Fruit fly (Drosophila melanogaster): Measurements from ENCODE around the gene CG14427.
A peak's percentile ranks its signal among the peaks of the same experiment; 100 is the strongest.

CG14427 gene

dm6 chrX:6996965-6997652 is 43.3 kb upstream of the CG14427 start:
- TF ChIP-seq cnc (optimal IDR thresholded peaks at IDR 0.05) = no peak
- no peak for TF ChIP-seq CG7101 (tag; optimal IDR thresholded peaks at IDR 0.05)
- no peak for TF ChIP-seq bab1 (GFP tag; optimal IDR thresholded peaks at IDR 0.05)
- no peak for TF ChIP-seq CG11617 (GFP tag; optimal IDR thresholded peaks at IDR 0.05)
- no peak for TF ChIP-seq pad (GFP tag; optimal IDR thresholded peaks at IDR 0.05)
- TF ChIP-seq CG5204 (GFP tag; optimal IDR thresholded peaks at IDR 0.05) = no peak
- TF ChIP-seq CG12768 (GFP tag; optimal IDR thresholded peaks at IDR 0.05) = no peak
- TF ChIP-seq Mnt (GFP tag; optimal IDR thresholded peaks at IDR 0.05) = no peak
- TF ChIP-seq toe (GFP tag; optimal IDR thresholded peaks at IDR 0.05) = no peak
- no peak for TF ChIP-seq ovo (GFP tag; optimal IDR thresholded peaks at IDR 0.05)
- no peak for TF ChIP-seq CG1620 (GFP tag; optimal IDR thresholded peaks at IDR 0.05)
- no peak for TF ChIP-seq cic (GFP tag; optimal IDR thresholded peaks at IDR 0.05)
- no peak for TF ChIP-seq tj (GFP tag; optimal IDR thresholded peaks at IDR 0.05)
- TF ChIP-seq CG33017 (tag; optimal IDR thresholded peaks at IDR 0.05) = no peak
- TF ChIP-seq CG14711 (tag; optimal IDR thresholded peaks at IDR 0.05) = no peak
- TF ChIP-seq CG7045 (GFP tag; optimal IDR thresholded peaks at IDR 0.05) = no peak
- TF ChIP-seq kay (GFP tag; ENCODE audit: borderline replicate concordance) = no peak

DNA sequence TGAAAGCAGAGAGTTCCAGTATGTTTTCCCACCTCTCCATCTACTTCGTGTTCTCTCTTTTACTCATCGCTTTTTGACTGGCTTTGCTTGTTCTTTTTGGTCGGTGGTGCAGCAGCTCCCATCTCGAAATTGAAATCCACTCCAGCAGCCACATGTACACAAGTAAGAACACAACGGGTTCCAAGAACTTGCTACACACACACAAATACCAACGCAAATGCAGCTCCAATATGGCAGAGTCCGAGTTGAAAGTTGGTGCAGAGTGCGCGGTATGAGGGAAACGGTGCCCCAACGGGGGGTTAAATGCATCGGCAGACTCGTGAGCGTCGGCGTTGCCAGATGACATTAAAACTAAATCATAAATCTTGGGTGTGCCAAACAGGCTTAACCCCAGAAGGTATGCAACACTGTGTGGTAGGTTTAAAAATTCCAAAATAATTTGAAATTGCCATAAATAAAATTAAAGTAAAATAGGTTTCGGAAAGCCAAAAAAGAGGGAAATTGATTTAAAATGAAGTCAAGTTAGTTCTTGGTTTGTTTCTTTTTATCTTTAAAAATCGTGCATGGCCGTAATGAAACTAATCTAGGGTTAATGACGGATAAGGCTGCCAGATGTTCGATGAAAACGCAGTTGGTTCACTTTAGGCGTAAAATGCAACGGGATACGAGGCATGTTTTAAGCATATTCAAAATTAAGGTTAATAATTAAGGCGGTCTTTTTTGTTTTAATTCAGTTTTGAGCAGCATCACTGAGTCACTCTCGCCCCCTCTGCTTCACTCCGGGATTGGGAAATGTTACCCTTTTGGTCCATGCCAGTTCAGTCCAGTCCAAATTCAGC is 42.5 kb upstream of the CG14427 start:
- no peak for TF ChIP-seq toe (GFP tag; optimal IDR thresholded peaks at IDR 0.05)
- no peak for TF ChIP-seq CG12768 (GFP tag; optimal IDR thresholded peaks at IDR 0.05)
- peak; percentile 50 for TF ChIP-seq CG5204 (GFP tag; optimal IDR thresholded peaks at IDR 0.05)
- TF ChIP-seq pad (GFP tag; optimal IDR thresholded peaks at IDR 0.05) = no peak
- TF ChIP-seq bab1 (GFP tag; optimal IDR thresholded peaks at IDR 0.05) = peak; percentile 55
- peak; percentile 50 for TF ChIP-seq CG14711 (tag; optimal IDR thresholded peaks at IDR 0.05)
- no peak for TF ChIP-seq Clk (GFP tag; optimal IDR thresholded peaks at IDR 0.05)
- TF ChIP-seq CG11617 (GFP tag; optimal IDR thresholded peaks at IDR 0.05) = peak; percentile 8
- no peak for TF ChIP-seq cnc (optimal IDR thresholded peaks at IDR 0.05)
- no peak for TF ChIP-seq cic (GFP tag; optimal IDR thresholded peaks at IDR 0.05)
- TF ChIP-seq CG1620 (GFP tag; optimal IDR thresholded peaks at IDR 0.05) = peak; percentile 29

dm6 chrX:6998492-6998852 is 41.9 kb upstream of the CG14427 start, which contains the start of gene Inx2:
Gene Inx2 (plus strand): TSS chrX:6998672.
- no peak for TF ChIP-seq CG11617 (GFP tag; optimal IDR thresholded peaks at IDR 0.05)
- no peak for TF ChIP-seq CG33017 (tag; optimal IDR thresholded peaks at IDR 0.05)
- TF ChIP-seq tj (GFP tag; optimal IDR thresholded peaks at IDR 0.05) = peak; percentile 93
- peak; percentile 31 for TF ChIP-seq CG1620 (GFP tag; optimal IDR thresholded peaks at IDR 0.05)
- peak; percentile 69 for TF ChIP-seq ovo (GFP tag; optimal IDR thresholded peaks at IDR 0.05)
- peak; percentile 89 for TF ChIP-seq Mnt (GFP tag; optimal IDR thresholded peaks at IDR 0.05)
- TF ChIP-seq toe (GFP tag; optimal IDR thresholded peaks at IDR 0.05) = no peak
- peak; percentile 38 for TF ChIP-seq CG12768 (GFP tag; optimal IDR thresholded peaks at IDR 0.05)
- TF ChIP-seq CG7101 (tag; optimal IDR thresholded peaks at IDR 0.05) = peak; percentile 71
- no peak for TF ChIP-seq CG7045 (GFP tag; optimal IDR thresholded peaks at IDR 0.05)
- TF ChIP-seq Clk (GFP tag; optimal IDR thresholded peaks at IDR 0.05) = no peak
- peak; percentile 77 for TF ChIP-seq Hr96 (GFP tag; optimal IDR thresholded peaks at IDR 0.05)
- TF ChIP-seq CG14711 (tag; optimal IDR thresholded peaks at IDR 0.05) = no peak
- peak; percentile 50 for TF ChIP-seq Crg-1 (GFP tag; optimal IDR thresholded peaks at IDR 0.05)
- TF ChIP-seq kay (GFP tag; ENCODE audit: borderline replicate concordance) = no peak
- peak; percentile 41 for TF ChIP-seq pad (GFP tag; optimal IDR thresholded peaks at IDR 0.05)
- no peak for TF ChIP-seq cnc (optimal IDR thresholded peaks at IDR 0.05)
- peak; percentile 88 for TF ChIP-seq bab1 (GFP tag; optimal IDR thresholded peaks at IDR 0.05)
- TF ChIP-seq cic (GFP tag; optimal IDR thresholded peaks at IDR 0.05) = peak; percentile 70
- no peak for TF ChIP-seq CG5204 (GFP tag; optimal IDR thresholded peaks at IDR 0.05)

- TF ChIP-seq CG12768 (GFP tag; optimal IDR thresholded peaks at IDR 0.05) (no peak), bab1 (GFP tag; optimal IDR thresholded peaks at IDR 0.05) (no peak), Crg-1 (GFP tag; optimal IDR thresholded peaks at IDR 0.05) (no peak), CG11617 (GFP tag; optimal IDR thresholded peaks at IDR 0.05) (no peak), Mnt (GFP tag; optimal IDR thresholded peaks at IDR 0.05) (no peak), CG33017 (tag; optimal IDR thresholded peaks at IDR 0.05) (no peak), CG14711 (tag; optimal IDR thresholded peaks at IDR 0.05) (no peak), toe (GFP tag; optimal IDR thresholded peaks at IDR 0.05) (no peak), pad (GFP tag; optimal IDR thresholded peaks at IDR 0.05) (no peak), CG7045 (GFP tag; optimal IDR thresholded peaks at IDR 0.05) (no peak), CG7101 (tag; optimal IDR thresholded peaks at IDR 0.05) (no peak), ovo (GFP tag; optimal IDR thresholded peaks at IDR 0.05) (no peak), kay (GFP tag; ENCODE audit: borderline replicate concordance) (no peak), Hr96 (GFP tag; optimal IDR thresholded peaks at IDR 0.05) (no peak)
Observed at dm6 chrX:7000444-7001134, 39.8 kb upstream of the CG14427 start.

- TF ChIP-seq kay (GFP tag; ENCODE audit: borderline replicate concordance) (no peak), CG1620 (GFP tag; optimal IDR thresholded peaks at IDR 0.05) (no peak), CG12768 (GFP tag; optimal IDR thresholded peaks at IDR 0.05) (no peak), toe (GFP tag; optimal IDR thresholded peaks at IDR 0.05) (no peak), CG7101 (tag; optimal IDR thresholded peaks at IDR 0.05) (no peak), cnc (optimal IDR thresholded peaks at IDR 0.05) (no peak), Hr96 (GFP tag; optimal IDR thresholded peaks at IDR 0.05) (no peak), ovo (GFP tag; optimal IDR thresholded peaks at IDR 0.05) (no peak), CG7045 (GFP tag; optimal IDR thresholded peaks at IDR 0.05) (no peak), CG5204 (GFP tag; optimal IDR thresholded peaks at IDR 0.05) (no peak), Crg-1 (GFP tag; optimal IDR thresholded peaks at IDR 0.05) (no peak), Clk (GFP tag; optimal IDR thresholded peaks at IDR 0.05) (no peak), Mnt (GFP tag; optimal IDR thresholded peaks at IDR 0.05) (no peak), cic (GFP tag; optimal IDR thresholded peaks at IDR 0.05) (no peak), bab1 (GFP tag; optimal IDR thresholded peaks at IDR 0.05) (no peak), tj (GFP tag; optimal IDR thresholded peaks at IDR 0.05) (no peak), CG14711 (tag; optimal IDR thresholded peaks at IDR 0.05) (no peak)
Observed at dm6 chrX:7001135-7001769, 39.2 kb upstream of the CG14427 start.
